Fruit fly (Drosophila melanogaster) whole organism: ENCODE data around the gene CG31064.

Source experiments
- CG8478 ChIP-seq: fragments of >200 bp; optimal IDR thresholded peaks from 2 replicates; lab custom pipeline; 2018; ENCODE audit warnings: inconsistent platforms
- Dll ChIP-seq: fragments of >200 bp; optimal IDR thresholded peaks from 2 replicates; lab custom pipeline; 2017
- EcR ChIP-seq, 2 experiments: fragments of >200 bp; optimal IDR thresholded peaks; 2 replicates each; lab custom pipeline; 2017; ENCODE audit warnings: missing biosample characterization in 2 of 2, missing genetic modification characterization in 2 of 2, missing genetic modification reagents in 2 of 2
- pan ChIP-seq: fragments of >200 bp; optimal IDR thresholded peaks from 2 replicates; lab custom pipeline; 2017
- psq ChIP-seq: fragments of >200 bp; optimal IDR thresholded peaks from 2 replicates; lab custom pipeline; 2017
- usp ChIP-seq: fragments of >200 bp; optimal IDR thresholded peaks from 2 replicates; lab custom pipeline; 2017; ENCODE audit warnings: missing biosample characterization, missing genetic modification characterization, mixed read lengths

- no peak for TF ChIP-seq usp (GFP tag; lab: Kevin White, UChicago)
- no peak for TF ChIP-seq pan (lab: Kevin White, UChicago)
- TF ChIP-seq psq (lab: Kevin White, UChicago) = no peak
- no peak for TF ChIP-seq CG8478 (lab: Kevin White, UChicago)
- no peak for TF ChIP-seq Dll (lab: Kevin White, UChicago)
- TF ChIP-seq EcR (GFP tag; optimal IDR thresholded peaks at IDR 0.05; lab: Kevin White, UChicago) = no peak
These were observed 20.1 kb downstream of the CG31064 start for dm6 chr3R:27218814-27219213.
